Fruit fly (Drosophila melanogaster) whole organism, wandering third instar larva: ENCODE measurements around the gene Grx1.

Experiments
- Dfd ChIP-seq: fragments of >200 bp; optimal IDR thresholded peaks from 2 replicates; lab custom pipeline; 2017; ENCODE audit warnings: missing biosample characterization, missing genetic modification characterization
- GATAd ChIP-seq: sonication (Bioruptor generic); optimal IDR thresholded peaks from 2 replicates; lab custom pipeline; 2016; ENCODE audit warnings: missing biosample characterization, missing genetic modification characterization
- Hr78 ChIP-seq: fragments of >200 bp; optimal IDR thresholded peaks from 2 replicates; lab custom pipeline; 2017; ENCODE audit warnings: missing biosample characterization, missing genetic modification characterization
- Vsx2 ChIP-seq: fragments of 200-300, 225-300 bp; sonication (Bioruptor generic); optimal IDR thresholded peaks from 2 replicates; lab custom pipeline; 2018; ENCODE audit warnings: missing biosample characterization, missing genetic modification characterization; ENCODE audit not compliant: partially characterized antibody
- foxo ChIP-seq, 2 experiments: fragments of 200-800 bp; sonication (Bioruptor generic); optimal IDR thresholded peaks; 2 replicates in 1 of 2; 3 replicates in 1 of 2; lab custom pipeline; 2016 to 2017; ENCODE audit warnings: missing biosample characterization in 2 of 2, missing genetic modification characterization in 2 of 2
- jim ChIP-seq: fragments of 175-275, 200-325 bp; sonication (Bioruptor generic); optimal IDR thresholded peaks from 2 replicates; lab custom pipeline; 2016; ENCODE audit warnings: missing biosample characterization, mild to moderate bottlenecking, missing genetic modification characterization
- lola ChIP-seq: fragments of >200 bp; optimal IDR thresholded peaks from 2 replicates; lab custom pipeline; 2017; ENCODE audit warnings: missing biosample characterization, missing genetic modification characterization
- psq ChIP-seq: fragments of 200-800 bp; sonication (Bioruptor generic); optimal IDR thresholded peaks from 3 replicates; lab custom pipeline; 2017; ENCODE audit warnings: missing biosample characterization, mild to moderate bottlenecking, missing genetic modification characterization, moderate library complexity

DNA sequence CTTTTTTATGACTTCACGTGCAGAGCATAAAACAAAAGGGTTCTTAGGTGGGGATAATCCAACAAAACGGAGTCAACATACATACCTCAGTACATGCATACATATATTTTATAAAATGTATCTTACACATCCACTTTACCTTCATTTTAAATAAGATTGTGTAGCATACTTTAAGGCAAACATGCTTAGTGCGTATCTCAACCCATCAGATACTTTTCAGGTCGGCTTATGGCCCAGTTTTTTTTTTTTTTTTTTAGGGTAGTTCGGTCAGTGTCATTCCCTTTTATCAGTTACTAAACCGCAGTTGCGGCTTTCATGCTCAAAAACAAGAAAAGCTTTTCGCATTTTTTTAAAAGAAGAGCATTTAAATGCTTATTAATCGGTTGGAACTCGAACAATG, 23.0 kb downstream of the Grx1 start, which contains the start of gene NijB:
- no peak for TF ChIP-seq Dfd
- TF ChIP-seq GATAd (GFP tag; lab: Kevin White, UChicago), result no peak
- peak; percentile 19 for TF ChIP-seq jim (GFP tag; lab: Kevin White, UChicago)
- no peak for TF ChIP-seq foxo (GFP tag; optimal IDR thresholded peaks at IDR 0.05; lab: Kevin White, UChicago)
- no peak for TF ChIP-seq psq
- TF ChIP-seq Vsx2 (GFP tag; lab: Kevin White, UChicago), result no peak
- no peak for TF ChIP-seq Hr78
- no peak for TF ChIP-seq lola (GFP tag; lab: Kevin White, UChicago)
